Fruit fly (Drosophila melanogaster) Kc167 (cell line): ENCODE results near the gene CG34382.

Experiments
- Myc ChIP-seq: fragments of >200 bp; optimal IDR thresholded peaks from 2 replicates; lab custom pipeline; 2017; ENCODE audit warnings: missing external identifiers
- h ChIP-seq: fragments of >200 bp; optimal IDR thresholded peaks from 3 replicates; lab custom pipeline; 2018; ENCODE audit warnings: missing external identifiers
- insv ChIP-seq: fragments of >200 bp; optimal IDR thresholded peaks from 3 replicates; lab custom pipeline; 2018; ENCODE audit warnings: missing external identifiers
- psq ChIP-seq: fragments of >200 bp; optimal IDR thresholded peaks from 2 replicates; lab custom pipeline; 2017; ENCODE audit warnings: missing external identifiers
- ttk ChIP-seq: sonication (Bioruptor generic); optimal IDR thresholded peaks from 2 replicates; lab custom pipeline; 2017; ENCODE audit warnings: missing external identifiers

- TF ChIP-seq h (lab: Kevin White, UChicago) (no peak), psq (lab: Kevin White, UChicago) (no peak), ttk (lab: Kevin White, UChicago) (no peak), Myc (no peak), insv (lab: Kevin White, UChicago) (no peak)
These were observed 48.4 kb downstream of the CG34382 start for dm6 chr3L:9927169-9927568.
